Fruit fly (Drosophila melanogaster): ENCODE data around the gene Pdss2.

Gene Pdss2

dm6 chr3L:21047037-21047436 is 19.3 kb downstream of the Pdss2 start (continued):
- TF ChIP-seq unc-4 (GFP tag; IDR thresholded peaks at IDR 0.05; ENCODE audit: partially characterized antibody) (no peak), gcm (GFP tag; optimal IDR thresholded peaks at IDR 0.05) (peak; percentile 52), fd3F (GFP tag; optimal IDR thresholded peaks at IDR 0.05) (peak; percentile 26), CG14441 (GFP tag; IDR thresholded peaks at IDR 0.05) (no peak), HLH3B (GFP tag; IDR thresholded peaks at IDR 0.05) (peak; percentile 51; the same call in 1 of the 2 replicates), Blimp-1 (GFP tag; optimal IDR thresholded peaks at IDR 0.05) (peak; percentile 59), tup (GFP tag; optimal IDR thresholded peaks at IDR 0.05) (peak; percentile 3), CG13287 (GFP tag; IDR thresholded peaks at IDR 0.05; ENCODE audit: partially characterized antibody) (no peak), CG8089 (GFP tag; optimal IDR thresholded peaks at IDR 0.05) (no peak), Atf6 (GFP tag; IDR thresholded peaks at IDR 0.05) (0 out of 2 replicates have a peak, but pooled peaks have one; percentile 12), CG13424 (tag; optimal IDR thresholded peaks at IDR 0.05) (peak; percentile 22), CG4854 (GFP tag; optimal IDR thresholded peaks at IDR 0.05) (no peak), Spps (tag; optimal IDR thresholded peaks at IDR 0.05) (peak; percentile 20), tin (GFP tag; optimal IDR thresholded peaks at IDR 0.05) (peak; percentile 33), Chrac-16 (GFP tag; optimal IDR thresholded peaks at IDR 0.05) (peak; percentile 33), lola (GFP tag; optimal IDR thresholded peaks at IDR 0.05) (peak in 1 of 3 experiments; percentile 65), CG2202 (tag; optimal IDR thresholded peaks at IDR 0.05) (peak; percentile 15), CG17361 (GFP tag; IDR thresholded peaks at IDR 0.05) (0 out of 3 replicates have a peak, but pooled peaks have one; percentile 23), pan (optimal IDR thresholded peaks at IDR 0.05) (no peak), pan (GFP tag; optimal IDR thresholded peaks at IDR 0.05 in 1 of 2, IDR thresholded peaks at IDR 0.05 in 1 of 2) (peak in 1 of 2 experiments; percentile 42), dpn (GFP tag; optimal IDR thresholded peaks at IDR 0.05) (peak in 1 of 2 experiments; percentile 27), CG6683 (GFP tag; optimal IDR thresholded peaks at IDR 0.05) (no peak), usp (GFP tag; optimal IDR thresholded peaks at IDR 0.05) (no peak), MTF-1 (GFP tag; optimal IDR thresholded peaks at IDR 0.05; ENCODE audit: borderline replicate concordance) (no peak), CG7963 (GFP tag; IDR thresholded peaks at IDR 0.05; ENCODE audit: partially characterized antibody) (no peak), scrt (GFP tag; optimal IDR thresholded peaks at IDR 0.05) (no peak), CG31441 (GFP tag; IDR thresholded peaks at IDR 0.05) (peak; percentile 71), fru (optimal IDR thresholded peaks at IDR 0.05) (no peak), CG15696 (tag; optimal IDR thresholded peaks at IDR 0.05) (peak; percentile 65), ci (GFP tag; IDR thresholded peaks at IDR 0.05) (peak; percentile 71; the same call in 2 of the 3 replicates), phol (tag; optimal IDR thresholded peaks at IDR 0.05) (peak; percentile 50), trem (tag; optimal IDR thresholded peaks at IDR 0.05) (peak; percentile 50), CG2712 (tag; optimal IDR thresholded peaks at IDR 0.05) (peak; percentile 77), Mes4 (GFP tag; optimal IDR thresholded peaks at IDR 0.05) (no peak), stc (GFP tag; IDR thresholded peaks at IDR 0.05) (peak; percentile 30; the same call in 1 of the 2 replicates), CG13775 (GFP tag; optimal IDR thresholded peaks at IDR 0.05) (peak; percentile 50), Awh (GFP tag; IDR thresholded peaks at IDR 0.05) (0 out of 2 replicates have a peak, but pooled peaks have one; percentile 42), Med (GFP tag) (peak; percentile 45), CG5245 (GFP tag; optimal IDR thresholded peaks at IDR 0.05) (peak; percentile 24), Hmr (GFP tag; optimal IDR thresholded peaks at IDR 0.05) (peak; percentile 11), Mrtf (GFP tag; IDR thresholded peaks at IDR 0.05) (no peak), Usf (GFP tag; optimal IDR thresholded peaks at IDR 0.05) (no peak), hkb (optimal IDR thresholded peaks at IDR 0.05) (no peak), hkb (GFP tag; IDR thresholded peaks at IDR 0.05) (0 out of 2 replicates have a peak, but pooled peaks have one; percentile 45), D (optimal IDR thresholded peaks at IDR 0.05) (no peak), D (GFP tag; optimal IDR thresholded peaks at IDR 0.05) (peak; percentile 1), Ptx1 (GFP tag; IDR thresholded peaks at IDR 0.05) (0 out of 2 replicates have a peak, but pooled peaks have one; percentile 13), lov (optimal IDR thresholded peaks at IDR 0.05) (no peak), lov (GFP tag; IDR thresholded peaks at IDR 0.05) (0 out of 3 replicates have a peak, but pooled peaks have one; percentile 37), slou (GFP tag; optimal IDR thresholded peaks at IDR 0.05) (peak; percentile 40), sens (GFP tag) (peak; percentile 89)
